Worm (Caenorhabditis elegans) whole organism, young adult: Measurements from ENCODE around the gene paml-1.
A peak's percentile ranks its signal among the peaks of the same experiment; 100 is the strongest.

Experiments
- B0035.1 ChIP-seq: sonication (generic microtip); optimal IDR thresholded peaks from 2 replicates; lab custom pipeline; 2016; ENCODE audit warnings: missing genetic modification characterization, mild to moderate bottlenecking, missing compliant biosample characterization, missing genotype, missing genetic modification reagents
- B0336.3 ChIP-seq: fragments of 200-800 bp; sonication (Bioruptor generic); IDR thresholded peaks from 2 replicates; pipeline ENCODE4 v1.3.6; 2022; ENCODE audit warnings: missing genetic modification characterization, missing compliant biosample characterization
- D2030.7 ChIP-seq: fragments of 200-800 bp; sonication (Bioruptor generic); IDR thresholded peaks from 2 replicates; pipeline ENCODE4 v1.3.6; 2022; ENCODE audit warnings: missing genetic modification reagents, missing genetic modification characterization, missing compliant biosample characterization
- F23B12.7 ChIP-seq: sonication (generic microtip); optimal IDR thresholded peaks from 2 replicates; lab custom pipeline; 2017; ENCODE audit warnings: missing genetic modification characterization, mild to moderate bottlenecking, missing compliant biosample characterization, antibody characterized with exemption, moderate library complexity; ENCODE audit not compliant: insufficient read depth
- F37B4.10 ChIP-seq: fragments of 200-800 bp; sonication (Bioruptor generic); IDR thresholded peaks from 2 replicates; pipeline ENCODE4 v1.3.6; 2022; ENCODE audit warnings: missing genetic modification characterization, missing compliant biosample characterization
- K11D2.4 ChIP-seq: fragments of 200-800 bp; sonication (Bioruptor generic); IDR thresholded peaks from 2 replicates; pipeline ENCODE4 v1.3.6; 2022; ENCODE audit warnings: missing genetic modification reagents, missing genetic modification characterization, missing compliant biosample characterization
- T26A5.8 ChIP-seq: sonication (generic microtip); optimal IDR thresholded peaks from 2 replicates; lab custom pipeline; 2016; ENCODE audit warnings: missing genetic modification characterization, missing compliant biosample characterization
- Y56A3A.18 ChIP-seq: fragments of 200-800 bp; sonication (Bioruptor generic); IDR thresholded peaks from 2 replicates; pipeline ENCODE4 v1.3.6; 2022; ENCODE audit warnings: missing genetic modification reagents, missing genetic modification characterization, missing compliant biosample characterization
- Y79H2A.3 ChIP-seq: fragments of 200-800 bp; sonication (Bioruptor generic); conservative IDR thresholded peaks from 2 replicates; pipeline ENCODE4 v1.3.6; 2022; ENCODE audit warnings: missing genetic modification reagents, missing genetic modification characterization, missing compliant biosample characterization
- Y95B8A.8 ChIP-seq: fragments of 200-800 bp; sonication (Bioruptor generic); IDR thresholded peaks from 2 replicates; pipeline ENCODE4 v1.3.6; 2022; ENCODE audit warnings: missing genetic modification reagents, missing genetic modification characterization, missing compliant biosample characterization
- akir-1 ChIP-seq: fragments of 200-800 bp; sonication (Bioruptor generic); optimal IDR thresholded peaks from 2 replicates; lab custom pipeline; 2018; ENCODE audit warnings: mild to moderate bottlenecking, missing genetic modification characterization, moderate library complexity, missing compliant biosample characterization
- ama-1 ChIP-seq, 3 experiments: fragments of 150-350 bp in 1 of 3; sonication (generic microtip) in 2 of 3; optimal IDR thresholded peaks; 2 replicates each; lab custom pipeline; 2014 to 2018; ENCODE audit warnings: missing biosample characterization in 2 of 3, missing genetic modification characterization in 2 of 3, missing genetic modification reagents in 2 of 3
- aptf-3 ChIP-seq: fragments of 200-800 bp; sonication (Bioruptor generic); IDR thresholded peaks from 2 replicates; pipeline ENCODE4 v1.3.6; 2022; ENCODE audit warnings: missing genetic modification characterization, missing compliant biosample characterization
- athp-1 ChIP-seq: sonication (generic microtip); optimal IDR thresholded peaks from 2 replicates; lab custom pipeline; 2017; ENCODE audit warnings: mild to moderate bottlenecking, missing genetic modification characterization, missing compliant biosample characterization
- bed-2 ChIP-seq: fragments of 200-800 bp; sonication (Bioruptor generic); IDR thresholded peaks from 2 replicates; pipeline ENCODE4 v1.3.6; 2022; ENCODE audit warnings: missing genetic modification reagents, missing genetic modification characterization, missing compliant biosample characterization
- ccch-3 ChIP-seq: fragments of 200-800 bp; sonication (Bioruptor generic); optimal IDR thresholded peaks from 2 replicates; lab custom pipeline; 2018; ENCODE audit warnings: mild to moderate bottlenecking, missing genetic modification characterization, missing compliant biosample characterization
- ceh-27 ChIP-seq: fragments of 200-800 bp; sonication (Bioruptor generic); optimal IDR thresholded peaks from 2 replicates; lab custom pipeline; 2018; ENCODE audit warnings: mild to moderate bottlenecking, missing genetic modification characterization, moderate library complexity, missing compliant biosample characterization
- ceh-40 ChIP-seq: fragments of 200-800 bp; sonication (Bioruptor generic); IDR thresholded peaks from 2 replicates; pipeline ENCODE4 v1.3.6; 2022; ENCODE audit warnings: missing genetic modification characterization, missing compliant biosample characterization
- ceh-58 ChIP-seq: fragments of 200-800 bp; sonication (Bioruptor generic); IDR thresholded peaks from 2 replicates; pipeline ENCODE4 v1.3.6; 2022; ENCODE audit warnings: missing genetic modification characterization, missing compliant biosample characterization
- ceh-79 ChIP-seq: sonication (generic microtip); optimal IDR thresholded peaks from 2 replicates; lab custom pipeline; 2017; ENCODE audit warnings: mild to moderate bottlenecking, missing genetic modification characterization, missing compliant biosample characterization
- chd-7 ChIP-seq: sonication (generic microtip); optimal IDR thresholded peaks from 2 replicates; lab custom pipeline; 2016; ENCODE audit warnings: mild to moderate bottlenecking, missing genetic modification characterization, moderate library complexity, missing compliant biosample characterization
- efl-1 ChIP-seq: fragments of 150-350 bp; optimal IDR thresholded peaks from 2 replicates; lab custom pipeline; 2014; ENCODE audit warnings: missing biosample characterization, missing genetic modification reagents, missing genetic modification characterization
- egl-18 ChIP-seq: fragments of 200-800 bp; sonication (Bioruptor generic); IDR thresholded peaks from 2 replicates; pipeline ENCODE4 v1.3.6; 2022; ENCODE audit warnings: missing genetic modification reagents, missing genetic modification characterization, missing compliant biosample characterization
- fkh-3 ChIP-seq: sonication (generic microtip); optimal IDR thresholded peaks from 2 replicates; lab custom pipeline; 2016; ENCODE audit warnings: mild to moderate bottlenecking, missing genetic modification characterization, missing compliant biosample characterization
- gei-17 ChIP-seq: fragments of 200-800 bp; sonication (Bioruptor generic); optimal IDR thresholded peaks from 2 replicates; lab custom pipeline; 2018; ENCODE audit warnings: mild to moderate bottlenecking, missing genetic modification characterization, missing compliant biosample characterization
- hlh-26 ChIP-seq: fragments of 200-800 bp; sonication (Bioruptor generic); conservative IDR thresholded peaks from 2 replicates; pipeline ENCODE4 v1.3.6; 2022; ENCODE audit warnings: missing genetic modification reagents, missing genetic modification characterization, missing compliant biosample characterization
- hmg-1.2 ChIP-seq: fragments of 200-800 bp; sonication (Bioruptor generic); IDR thresholded peaks from 2 replicates; pipeline ENCODE4 v1.3.6; 2022; ENCODE audit warnings: missing genetic modification reagents, missing genetic modification characterization, missing compliant biosample characterization
- hrde-1 ChIP-seq: sonication (generic microtip); optimal IDR thresholded peaks from 2 replicates; lab custom pipeline; 2016; ENCODE audit warnings: missing genetic modification characterization, mild to moderate bottlenecking, missing compliant biosample characterization, moderate library complexity, missing genotype, missing genetic modification reagents, borderline replicate concordance
- hsf-1 ChIP-seq: fragments of 200-800 bp; sonication (Bioruptor generic); IDR thresholded peaks from 2 replicates; pipeline ENCODE4 v1.3.6; 2022; ENCODE audit warnings: missing genetic modification reagents, missing genetic modification characterization, missing compliant biosample characterization
- lin-35 ChIP-seq, 3 experiments: fragments of 150-350 bp in 2 of 3; sonication (generic microtip) in 1 of 3; optimal IDR thresholded peaks; 2 replicates each; lab custom pipeline; 2014 to 2018; ENCODE audit warnings: missing biosample characterization in 3 of 3, missing genetic modification characterization in 3 of 3, missing genetic modification reagents in 3 of 3
- lin-54 ChIP-seq: fragments of 200-800 bp; sonication (Bioruptor generic); optimal IDR thresholded peaks from 2 replicates; lab custom pipeline; 2018; ENCODE audit warnings: mild to moderate bottlenecking, missing genetic modification characterization, missing compliant biosample characterization
- lir-1 ChIP-seq: fragments of 200-800 bp; sonication (Bioruptor generic); conservative IDR thresholded peaks from 2 replicates; pipeline ENCODE4 v1.3.6; 2022; ENCODE audit warnings: missing genetic modification reagents, missing genetic modification characterization, missing compliant biosample characterization
- lsl-1 ChIP-seq: fragments of 200-800 bp; sonication (Bioruptor generic); optimal IDR thresholded peaks from 2 replicates; lab custom pipeline; 2018; ENCODE audit warnings: mild to moderate bottlenecking, missing genetic modification characterization, moderate library complexity, missing compliant biosample characterization
- madf-10 ChIP-seq: sonication (generic microtip); optimal IDR thresholded peaks from 2 replicates; lab custom pipeline; 2016; ENCODE audit warnings: mild to moderate bottlenecking, missing genetic modification characterization, missing compliant biosample characterization
- madf-3 ChIP-seq: fragments of 200-800 bp; sonication (Bioruptor generic); IDR thresholded peaks from 2 replicates; pipeline ENCODE4 v1.3.6; 2022; ENCODE audit warnings: missing genetic modification reagents, missing genetic modification characterization, missing compliant biosample characterization
- mcd-1 ChIP-seq: fragments of 200-800 bp; sonication (Bioruptor generic); IDR thresholded peaks from 2 replicates; pipeline ENCODE4 v1.3.6; 2022; ENCODE audit warnings: missing genetic modification reagents, missing genetic modification characterization, missing compliant biosample characterization
- mel-28 ChIP-seq: sonication (generic microtip); optimal IDR thresholded peaks from 2 replicates; lab custom pipeline; 2016; ENCODE audit warnings: borderline replicate concordance, mild to moderate bottlenecking, missing genetic modification characterization, missing compliant biosample characterization
- nfya-2 ChIP-seq: fragments of 200-800 bp; sonication (Bioruptor generic); IDR thresholded peaks from 2 replicates; pipeline ENCODE4 v1.3.6; 2022; ENCODE audit warnings: missing genetic modification reagents, missing genetic modification characterization, missing compliant biosample characterization
- nfyb-1 ChIP-seq: fragments of 200-800 bp; sonication (Bioruptor generic); IDR thresholded peaks from 2 replicates; pipeline ENCODE4 v1.3.6; 2022; ENCODE audit warnings: missing genetic modification reagents, missing genetic modification characterization, missing compliant biosample characterization
- rec-8 ChIP-seq, 2 experiments: sonication (generic microtip); optimal IDR thresholded peaks; 2 replicates each; lab custom pipeline; 2016; ENCODE audit warnings: mild to moderate bottlenecking in 2 of 2, missing genetic modification characterization in 2 of 2, missing genetic modification reagents in 2 of 2, missing genotype in 2 of 2, missing biosample characterization in 1 of 2, missing compliant biosample characterization in 1 of 2, moderate library complexity in 1 of 2
- unc-62 ChIP-seq: fragments of 150-350 bp; optimal IDR thresholded peaks from 2 replicates; lab custom pipeline; 2014; ENCODE audit warnings: missing biosample characterization, missing genetic modification reagents, missing genetic modification characterization
- xnd-1 ChIP-seq: sonication (generic microtip); optimal IDR thresholded peaks from 2 replicates; lab custom pipeline; 2016; ENCODE audit warnings: missing genotype, missing genetic modification reagents, missing genetic modification characterization, missing compliant biosample characterization
- zim-3 ChIP-seq: sonication (generic microtip); optimal IDR thresholded peaks from 2 replicates; lab custom pipeline; 2017; ENCODE audit warnings: mild to moderate bottlenecking, missing genetic modification characterization, moderate library complexity, missing compliant biosample characterization
- ztf-18 ChIP-seq: sonication (generic microtip); optimal IDR thresholded peaks from 2 replicates; lab custom pipeline; 2016; ENCODE audit warnings: missing genotype, mild to moderate bottlenecking, missing genetic modification characterization, missing compliant biosample characterization
- ztf-22 ChIP-seq: fragments of 200-800 bp; sonication (Bioruptor generic); optimal IDR thresholded peaks from 2 replicates; lab custom pipeline; 2018; ENCODE audit warnings: mild to moderate bottlenecking, missing genetic modification characterization, moderate library complexity, missing compliant biosample characterization
- ztf-25 ChIP-seq: fragments of 200-800 bp; sonication (Bioruptor generic); IDR thresholded peaks from 2 replicates; pipeline ENCODE4 v1.3.6; 2022; ENCODE audit warnings: missing genetic modification reagents, missing genetic modification characterization, missing compliant biosample characterization
- ztf-6 ChIP-seq: fragments of 200-800 bp; sonication (Bioruptor generic); IDR thresholded peaks from 2 replicates; pipeline ENCODE4 v1.3.6; 2022; ENCODE audit warnings: missing genetic modification reagents, missing genetic modification characterization, missing compliant biosample characterization

Gene paml-1

ce11 chrIII:10214540-10214979, 19.3 kb downstream of the paml-1 start (continued):
- no peak for TF ChIP-seq rec-8 (tag; optimal IDR thresholded peaks at IDR 0.05; lab: Kevin White, UChicago)
- peak in 1 of 3 experiments; percentile 71 for TF ChIP-seq lin-35 (GFP tag; optimal IDR thresholded peaks at IDR 0.05; lab: Kevin White, UChicago)
- TF ChIP-seq zim-3 (tag; lab: Kevin White, UChicago): peak; percentile 78
- TF ChIP-seq ztf-6 (GFP tag; lab: Robert Waterston, UW): no peak
- peak; percentile 55 for TF ChIP-seq hmg-1.2 (GFP tag; lab: Robert Waterston, UW)
- TF ChIP-seq akir-1 (GFP tag; lab: Kevin White, UChicago): no peak
- TF ChIP-seq K11D2.4: 0 out of 2 replicates have a peak, but pooled peaks have one; percentile 55
- no peak for TF ChIP-seq aptf-3 (GFP tag; lab: Robert Waterston, UW)
- peak; percentile 77 for TF ChIP-seq ztf-22 (GFP tag; lab: Kevin White, UChicago)
- 0 out of 2 replicates have a peak, but pooled peaks have one; percentile 29 for TF ChIP-seq D2030.7 (GFP tag; lab: Robert Waterston, UW)
- peak; percentile 89 for TF ChIP-seq chd-7 (tag; lab: Kevin White, UChicago)
- TF ChIP-seq madf-3 (GFP tag; lab: Robert Waterston, UW): 0 out of 2 replicates have a peak, but pooled peaks have one; percentile 45
- TF ChIP-seq hrde-1 (tag; lab: Kevin White, UChicago): peak; percentile 76
- no peak for TF ChIP-seq bed-2 (GFP tag; lab: Robert Waterston, UW)
- TF ChIP-seq lir-1 (GFP tag; lab: Robert Waterston, UW): peak; percentile 31; the same call in 1 of the 2 replicates
- no peak for TF ChIP-seq ccch-3
- TF ChIP-seq ztf-25 (GFP tag; lab: Robert Waterston, UW): no peak
- TF ChIP-seq B0336.3 (GFP tag; lab: Robert Waterston, UW): peak; percentile 96
- no peak for TF ChIP-seq F23B12.7 (tag; lab: Kevin White, UChicago)
- TF ChIP-seq ztf-18 (tag; lab: Kevin White, UChicago): peak; percentile 16
- peak; percentile 51 for TF ChIP-seq fkh-3 (tag; lab: Kevin White, UChicago)
- peak; percentile 0 for TF ChIP-seq mel-28
- peak; percentile 81 for TF ChIP-seq madf-10 (tag; lab: Kevin White, UChicago)
- no peak for TF ChIP-seq unc-62 (GFP tag; lab: Kevin White, UChicago)
- TF ChIP-seq mcd-1 (GFP tag; lab: Robert Waterston, UW): peak; percentile 59
- peak; percentile 79 for TF ChIP-seq Y95B8A.8 (GFP tag; lab: Robert Waterston, UW)
- peak; percentile 92 for TF ChIP-seq athp-1 (tag; lab: Kevin White, UChicago)
- no peak for TF ChIP-seq ceh-27 (GFP tag; lab: Kevin White, UChicago)
- 0 out of 2 replicates have a peak, but pooled peaks have one; percentile 26 for TF ChIP-seq nfya-2
- TF ChIP-seq efl-1 (GFP tag; lab: Kevin White, UChicago): peak; percentile 0
- TF ChIP-seq lsl-1: peak; percentile 12
- TF ChIP-seq ceh-79 (tag; lab: Kevin White, UChicago): peak; percentile 44
- TF ChIP-seq F37B4.10 (GFP tag; lab: Robert Waterston, UW): 0 out of 2 replicates have a peak, but pooled peaks have one; percentile 91
- TF ChIP-seq ama-1 (optimal IDR thresholded peaks at IDR 0.05; lab: Kevin White, UChicago): peak; percentile 95
- peak; percentile 61 to 77 for TF ChIP-seq ama-1 (GFP tag; optimal IDR thresholded peaks at IDR 0.05; lab: Kevin White, UChicago)
- no peak for TF ChIP-seq xnd-1
- peak; percentile 94 for TF ChIP-seq Y56A3A.18 (GFP tag; lab: Robert Waterston, UW)
- TF ChIP-seq T26A5.8: peak; percentile 22
- peak; percentile 83 for TF ChIP-seq B0035.1
- peak; percentile 58; the same call in 1 of the 2 replicates for TF ChIP-seq hsf-1
- peak; percentile 49 for TF ChIP-seq gei-17 (GFP tag; lab: Kevin White, UChicago)
- TF ChIP-seq nfyb-1 (GFP tag; lab: Robert Waterston, UW): peak; percentile 89
- TF ChIP-seq Y79H2A.3 (GFP tag; lab: Robert Waterston, UW): 0 out of 2 replicates have a peak, but pooled peaks have one; percentile 42
- TF ChIP-seq ceh-58: 0 out of 2 replicates have a peak, but pooled peaks have one; percentile 6
- TF ChIP-seq hlh-26 (GFP tag; lab: Robert Waterston, UW): no peak
- 0 out of 2 replicates have a peak, but pooled peaks have one; percentile 38 for TF ChIP-seq ceh-40 (GFP tag; lab: Robert Waterston, UW)
- 0 out of 2 replicates have a peak, but pooled peaks have one; percentile 18 for TF ChIP-seq egl-18 (GFP tag; lab: Robert Waterston, UW)
- TF ChIP-seq lin-54: peak; percentile 73
